Fruit fly (Drosophila melanogaster): ENCODE results near the gene bbx.

Gene bbx

dm6 chrX:21338153-21338552 is 24.7 kb upstream of the bbx start (continued):
- TF ChIP-seq CG11695 (GFP tag; IDR thresholded peaks at IDR 0.05) (no peak), CG5953 (GFP tag; IDR thresholded peaks at IDR 0.05) (no peak), wdn (GFP tag; IDR thresholded peaks at IDR 0.05) (no peak), Dfd (GFP tag; optimal IDR thresholded peaks at IDR 0.05) (no peak), CG33557 (GFP tag; optimal IDR thresholded peaks at IDR 0.05) (no peak), vfl (GFP tag; optimal IDR thresholded peaks at IDR 0.05) (no peak), usp (GFP tag; optimal IDR thresholded peaks at IDR 0.05) (no peak), CG8290 (GFP tag; optimal IDR thresholded peaks at IDR 0.05) (no peak), CG8290 (tag; optimal IDR thresholded peaks at IDR 0.05) (no peak), CG10979 (tag; optimal IDR thresholded peaks at IDR 0.05) (no peak), CG8089 (GFP tag; optimal IDR thresholded peaks at IDR 0.05) (no peak), trem (tag; optimal IDR thresholded peaks at IDR 0.05) (no peak), Sin3A (optimal IDR thresholded peaks at IDR 0.05) (no peak), CG7271 (tag; optimal IDR thresholded peaks at IDR 0.05) (no peak), sna (GFP tag; IDR thresholded peaks at IDR 0.05; ENCODE audit: partially characterized antibody) (no peak)

DNA sequence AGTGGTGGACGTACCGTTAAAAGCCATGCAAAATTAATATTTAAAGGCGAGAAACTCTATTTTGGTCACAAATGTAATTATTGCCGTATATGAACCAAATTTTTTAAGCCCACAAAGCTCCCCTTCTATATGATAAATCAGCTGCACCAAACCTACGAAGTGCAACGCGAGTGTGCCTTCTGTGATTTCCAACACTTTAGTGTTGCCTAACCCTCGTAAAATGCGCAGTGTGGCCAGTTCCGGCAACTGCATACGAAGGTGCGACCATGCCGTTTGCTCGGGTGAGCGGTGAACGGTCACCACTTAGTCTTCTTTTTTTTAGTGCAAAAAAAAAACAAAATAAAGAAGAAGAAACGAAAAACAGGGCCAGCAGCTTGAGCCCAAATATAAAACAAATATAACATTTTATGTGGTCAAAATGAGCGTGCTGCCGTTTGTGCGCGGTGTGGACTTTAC is 23.3 kb upstream of the bbx start, which contains the start of the genes tty and fliI:
tty (minus strand) TSS at position 201 of the 456 bp plus-strand sequence.
fliI (plus strand) TSS at position 266 of the 456 bp plus-strand sequence.
- TF ChIP-seq D19A (tag; optimal IDR thresholded peaks at IDR 0.05), result peak; percentile 54
- TF ChIP-seq CG8765 (GFP tag; IDR thresholded peaks at IDR 0.05), result peak; percentile 86
- peak; percentile 82 for TF ChIP-seq CG16815 (GFP tag; optimal IDR thresholded peaks at IDR 0.05)
- peak; percentile 59; the same call in 1 of the 2 replicates for TF ChIP-seq sim (GFP tag; IDR thresholded peaks at IDR 0.05)
- TF ChIP-seq fd102C (GFP tag; optimal IDR thresholded peaks at IDR 0.05), result no peak
- TF ChIP-seq CG14860 (GFP tag; IDR thresholded peaks at IDR 0.05; ENCODE audit: partially characterized antibody), result no peak
- peak; percentile 39; the same call in 2 of the 3 replicates for TF ChIP-seq vnd (GFP tag; IDR thresholded peaks at IDR 0.05; ENCODE audit: partially characterized antibody)
- TF ChIP-seq CG9215 (GFP tag; IDR thresholded peaks at IDR 0.05), result peak; percentile 88
- TF ChIP-seq lbe (GFP tag; optimal IDR thresholded peaks at IDR 0.05), result peak; percentile 67
- peak; percentile 61 for TF ChIP-seq Fer1 (GFP tag; optimal IDR thresholded peaks at IDR 0.05)
- TF ChIP-seq CG1647 (GFP tag; optimal IDR thresholded peaks at IDR 0.05), result peak; percentile 72
- peak; percentile 78 for TF ChIP-seq Dek (tag; optimal IDR thresholded peaks at IDR 0.05)
- peak; percentile 66 for TF ChIP-seq CG10462 (GFP tag; optimal IDR thresholded peaks at IDR 0.05)
- TF ChIP-seq salm (tag; optimal IDR thresholded peaks at IDR 0.05), result peak; percentile 40
- TF ChIP-seq CG4282 (GFP tag; optimal IDR thresholded peaks at IDR 0.05), result peak; percentile 56
- 0 out of 4 replicates have a peak, but pooled peaks have one; percentile 24 for TF ChIP-seq Dll (GFP tag; IDR thresholded peaks at IDR 0.05; ENCODE audit: partially characterized antibody)
- peak; percentile 88 for TF ChIP-seq Antp (GFP tag; optimal IDR thresholded peaks at IDR 0.05)
- peak; percentile 66 for TF ChIP-seq eyg (GFP tag; optimal IDR thresholded peaks at IDR 0.05)
- TF ChIP-seq sqz (GFP tag; optimal IDR thresholded peaks at IDR 0.05), result no peak
- peak; percentile 72 for TF ChIP-seq Fer3 (tag; optimal IDR thresholded peaks at IDR 0.05)
- TF ChIP-seq Ets65A (GFP tag), result peak; percentile 99
- peak; percentile 94 for TF ChIP-seq Rfx (GFP tag; IDR thresholded peaks at IDR 0.05)
- peak; percentile 77 for TF ChIP-seq Hr3 (GFP tag; optimal IDR thresholded peaks at IDR 0.05)
- TF ChIP-seq CG12071 (GFP tag; optimal IDR thresholded peaks at IDR 0.05), result no peak
- peak; percentile 68 for TF ChIP-seq ftz-f1 (GFP tag; optimal IDR thresholded peaks at IDR 0.05)
- peak; percentile 48 for TF ChIP-seq luna (GFP tag; optimal IDR thresholded peaks at IDR 0.05)
- peak; percentile 62 for TF ChIP-seq croc (GFP tag; conservative IDR thresholded peaks at IDR 0.05)
- TF ChIP-seq sna (GFP tag; IDR thresholded peaks at IDR 0.05; ENCODE audit: partially characterized antibody), result no peak
- peak; percentile 87 for TF ChIP-seq CG7786 (GFP tag; optimal IDR thresholded peaks at IDR 0.05)
- peak; percentile 53; the same call in 1 of the 2 replicates for TF ChIP-seq CG16779 (GFP tag; IDR thresholded peaks at IDR 0.05)
- TF ChIP-seq Hand (GFP tag; optimal IDR thresholded peaks at IDR 0.05), result peak; percentile 30
- peak; percentile 70; the same call in 1 of the 2 replicates for TF ChIP-seq cas (GFP tag; IDR thresholded peaks at IDR 0.05)
- peak; percentile 40 for TF ChIP-seq CG7556 (GFP tag; optimal IDR thresholded peaks at IDR 0.05)
- TF ChIP-seq pros (GFP tag; optimal IDR thresholded peaks at IDR 0.05), result no peak
- TF ChIP-seq CG3838 (GFP tag; optimal IDR thresholded peaks at IDR 0.05), result peak; percentile 43
- TF ChIP-seq az2 (GFP tag; optimal IDR thresholded peaks at IDR 0.05), result peak; percentile 80
- TF ChIP-seq phol (tag; optimal IDR thresholded peaks at IDR 0.05), result peak; percentile 78

Data from whole organism, embryonic.